Worm (Caenorhabditis elegans): ENCODE data around the gene C16C8.25.

ce11 chrII:3416528-3416927 is 32.5 kb upstream of the C16C8.25 start, which contains the start of gene nep-6:
- TF ChIP-seq med-1 (GFP tag; optimal IDR thresholded peaks at IDR 0.05; ENCODE audit: insufficient read depth) (no peak), ztf-29 (GFP tag; IDR thresholded peaks at IDR 0.05) (no peak), flt-1 (GFP tag; IDR thresholded peaks at IDR 0.05) (no peak), ref-1 (GFP tag; conservative IDR thresholded peaks at IDR 0.05) (no peak), tab-1 (GFP tag; IDR thresholded peaks at IDR 0.05) (no peak)

Data from whole organism, midembryonic.